Worm (Caenorhabditis elegans) whole organism, L1 larva: ENCODE data around the gene str-173.
A peak's percentile ranks its signal among the peaks of the same experiment; 100 is the strongest.

Experiments used
- C04F5.9 ChIP-seq: sonication (generic microtip); optimal IDR thresholded peaks from 2 replicates; lab custom pipeline; 2016; ENCODE audit warnings: missing genetic modification characterization, missing compliant biosample characterization
- C34B4.2 ChIP-seq: sonication (generic microtip); optimal IDR thresholded peaks from 2 replicates; lab custom pipeline; 2017; ENCODE audit warnings: mild to moderate bottlenecking, missing genetic modification characterization, missing compliant biosample characterization
- Y116A8C.19 ChIP-seq: sonication (generic microtip); optimal IDR thresholded peaks from 2 replicates; lab custom pipeline; 2016; ENCODE audit warnings: missing compliant biosample characterization, missing genetic modification characterization, borderline replicate concordance
- ama-1 ChIP-seq: fragments of 150-350 bp; optimal IDR thresholded peaks from 2 replicates; lab custom pipeline; 2014
- ceh-8 ChIP-seq: fragments of 200-800 bp; sonication (Bioruptor generic); optimal IDR thresholded peaks from 2 replicates; lab custom pipeline; 2018; ENCODE audit warnings: mild to moderate bottlenecking, missing genetic modification characterization, moderate library complexity, missing compliant biosample characterization
- dpl-1 ChIP-seq, 3 experiments: fragments of 150-350 bp in 2 of 3; sonication (generic microtip) in 1 of 3; optimal IDR thresholded peaks; 2 replicates each; lab custom pipeline; 2014 to 2017; ENCODE audit warnings: missing biosample characterization in 3 of 3, missing genetic modification characterization in 3 of 3, missing genetic modification reagents in 3 of 3
- efl-1 ChIP-seq, 4 experiments: fragments of 150-350 bp; optimal IDR thresholded peaks in 3 of 4; peaks in 1 of 4; 1 replicate in 1 of 4; 2 replicates in 3 of 4; lab custom pipeline; 2014; ENCODE audit warnings: missing biosample characterization in 2 of 4, missing genetic modification characterization in 2 of 4, missing genetic modification reagents in 2 of 4
- efl-3 ChIP-seq: fragments of 200-800 bp; sonication (Bioruptor generic); optimal IDR thresholded peaks from 2 replicates; lab custom pipeline; 2018; ENCODE audit warnings: mild to moderate bottlenecking, missing genetic modification characterization, missing compliant biosample characterization
- egl-27 ChIP-seq, 2 experiments: fragments of 150-350 bp in 1 of 2; sonication (generic microtip); optimal IDR thresholded peaks; 3 replicates each; lab custom pipeline; 2017 to 2018; ENCODE audit warnings: missing biosample characterization in 2 of 2, missing genetic modification characterization in 2 of 2, missing genetic modification reagents in 2 of 2
- fkh-10 ChIP-seq: sonication (generic microtip); optimal IDR thresholded peaks from 2 replicates; lab custom pipeline; 2017; ENCODE audit warnings: missing biosample characterization, missing genetic modification reagents, missing genetic modification characterization
- fkh-4 ChIP-seq: sonication (generic microtip); optimal IDR thresholded peaks from 2 replicates; lab custom pipeline; 2016; ENCODE audit warnings: missing compliant biosample characterization, missing genetic modification characterization, borderline replicate concordance
- fkh-8 ChIP-seq: sonication (generic microtip); optimal IDR thresholded peaks from 2 replicates; lab custom pipeline; 2016; ENCODE audit warnings: mild to moderate bottlenecking, missing genetic modification characterization, missing compliant biosample characterization
- grh-1 ChIP-seq: fragments of 200-800 bp; sonication (Bioruptor generic); IDR thresholded peaks from 2 replicates; pipeline ENCODE4 v1.3.6; 2022; ENCODE audit warnings: missing genetic modification reagents, missing genetic modification characterization, missing compliant biosample characterization
- hlh-4 ChIP-seq: sonication (generic microtip); optimal IDR thresholded peaks from 2 replicates; lab custom pipeline; 2016; ENCODE audit warnings: mild to moderate bottlenecking, missing genetic modification characterization, missing compliant biosample characterization
- irx-1 ChIP-seq: sonication (generic microtip); optimal IDR thresholded peaks from 2 replicates; lab custom pipeline; 2016; ENCODE audit warnings: missing genetic modification characterization, missing compliant biosample characterization
- isw-1 ChIP-seq: fragments of 200-800 bp; sonication (Bioruptor generic); IDR thresholded peaks from 2 replicates; pipeline ENCODE4 v1.3.6; 2022; ENCODE audit warnings: missing genetic modification characterization, missing compliant biosample characterization
- lin-35 ChIP-seq, 2 experiments: fragments of 150-350 bp; optimal IDR thresholded peaks; 2 replicates each; lab custom pipeline; 2014; ENCODE audit warnings: missing biosample characterization in 2 of 2, missing genetic modification characterization in 2 of 2, missing genetic modification reagents in 2 of 2
- lin-39 ChIP-seq: fragments of 150-350 bp; optimal IDR thresholded peaks from 2 replicates; lab custom pipeline; 2014; ENCODE audit warnings: missing biosample characterization, missing genetic modification reagents, missing genetic modification characterization
- mdl-1 ChIP-seq, 2 experiments: fragments of 150-350 bp; optimal IDR thresholded peaks; 2 replicates each; lab custom pipeline; 2014 to 2017; ENCODE audit warnings: missing biosample characterization in 2 of 2, missing genetic modification characterization in 2 of 2, inconsistent platforms in 1 of 2
- mep-1 ChIP-seq: fragments of 150-350 bp; optimal IDR thresholded peaks from 2 replicates; lab custom pipeline; 2014; ENCODE audit warnings: missing biosample characterization, missing genetic modification characterization
- nhr-12 ChIP-seq: sonication (generic microtip); optimal IDR thresholded peaks from 2 replicates; lab custom pipeline; 2017; ENCODE audit warnings: missing biosample characterization, missing genetic modification characterization
- nhr-28 ChIP-seq: fragments of 150-350 bp; optimal IDR thresholded peaks from 2 replicates; lab custom pipeline; 2014; ENCODE audit warnings: missing biosample characterization, missing genetic modification characterization
- nhr-71 ChIP-seq: sonication (generic microtip); optimal IDR thresholded peaks from 2 replicates; lab custom pipeline; 2016; ENCODE audit warnings: mild to moderate bottlenecking, missing genetic modification characterization, moderate library complexity, missing compliant biosample characterization
- nhr-76 ChIP-seq: sonication (generic microtip); optimal IDR thresholded peaks from 2 replicates; lab custom pipeline; 2017; ENCODE audit warnings: missing biosample characterization, missing genetic modification characterization
- nhr-77 ChIP-seq: fragments of 150-350 bp; optimal IDR thresholded peaks from 2 replicates; lab custom pipeline; 2014; ENCODE audit warnings: missing biosample characterization, missing genetic modification characterization
- nhr-85 ChIP-seq: sonication (generic microtip); peaks from one replicate; lab custom pipeline; 2016; ENCODE audit warnings: missing genetic modification characterization, inconsistent platforms, missing compliant biosample characterization
- nhr-90 ChIP-seq: sonication (generic microtip); optimal IDR thresholded peaks from 2 replicates; lab custom pipeline; 2016; ENCODE audit warnings: mild to moderate bottlenecking, missing genetic modification characterization, missing compliant biosample characterization; ENCODE audit not compliant: poor library complexity
- pqm-1 ChIP-seq: sonication (generic microtip); optimal IDR thresholded peaks from 3 replicates; lab custom pipeline; 2017; ENCODE audit warnings: missing biosample characterization, missing genetic modification characterization
- skn-1 ChIP-seq: fragments of 150-350 bp; optimal IDR thresholded peaks from 2 replicates; lab custom pipeline; 2014; ENCODE audit warnings: missing biosample characterization, missing genetic modification characterization
- snu-23 ChIP-seq: sonication (generic microtip); optimal IDR thresholded peaks from 2 replicates; lab custom pipeline; 2016; ENCODE audit warnings: missing genetic modification characterization, missing compliant biosample characterization
- sup-37 ChIP-seq: fragments of 200-800 bp; sonication (Bioruptor generic); optimal IDR thresholded peaks from 2 replicates; lab custom pipeline; 2018; ENCODE audit warnings: mild to moderate bottlenecking, missing genetic modification characterization, missing compliant biosample characterization
- unc-62 ChIP-seq: fragments of 150-350 bp; optimal IDR thresholded peaks from 2 replicates; lab custom pipeline; 2014; ENCODE audit warnings: missing biosample characterization, missing genetic modification reagents, missing genetic modification characterization
- unc-86 ChIP-seq: sonication (generic microtip); optimal IDR thresholded peaks from 2 replicates; lab custom pipeline; 2016; ENCODE audit warnings: missing genetic modification characterization, missing compliant biosample characterization
- unc-98 ChIP-seq: fragments of 200-800 bp; sonication (Bioruptor generic); IDR thresholded peaks from 2 replicates; pipeline ENCODE4 v1.3.6; 2022; ENCODE audit warnings: missing genetic modification characterization, missing compliant biosample characterization
- zip-4 ChIP-seq: fragments of 200-800 bp; sonication (Bioruptor generic); optimal IDR thresholded peaks from 2 replicates; lab custom pipeline; 2018; ENCODE audit warnings: mild to moderate bottlenecking, missing genetic modification characterization, moderate library complexity, missing compliant biosample characterization
- ztf-11 ChIP-seq, 2 experiments: sonication (generic microtip); optimal IDR thresholded peaks; 2 replicates each; lab custom pipeline; 2016 to 2017; ENCODE audit warnings: missing genetic modification characterization in 2 of 2, missing biosample characterization in 1 of 2, missing compliant biosample characterization in 1 of 2

The str-173 gene

ce11 chrIV:4903961-4904360 is 42.4 kb downstream of the str-173 start, which contains the start of gene str-161:
Gene str-161 (minus strand): TSS chrIV:4904061.
- no peak for TF ChIP-seq dpl-1 (GFP tag; optimal IDR thresholded peaks at IDR 0.05; lab: Kevin White, UChicago)
- TF ChIP-seq efl-1 (optimal IDR thresholded peaks at IDR 0.05; lab: Kevin White, UChicago), result no peak
- TF ChIP-seq efl-1 (GFP tag; optimal IDR thresholded peaks at IDR 0.05 in 1 of 2; lab: Kevin White, UChicago), result peak in 1 of 2 experiments; percentile 48
- no peak for TF ChIP-seq skn-1 (tag; lab: Kevin White, UChicago)
- no peak for TF ChIP-seq nhr-77
- TF ChIP-seq, all 84 proteins: peak for 1

- TF ChIP-seq mdl-1 (tag; optimal IDR thresholded peaks at IDR 0.05; lab: Kevin White, UChicago), result no peak
- TF ChIP-seq unc-98 (GFP tag; lab: Robert Waterston, UW), result no peak
- TF ChIP-seq isw-1 (GFP tag; lab: Robert Waterston, UW), result no peak
- TF ChIP-seq fkh-10 (GFP tag; lab: Kevin White, UChicago), result no peak
- no peak for TF ChIP-seq snu-23 (GFP tag; lab: Kevin White, UChicago)
- no peak for TF ChIP-seq mep-1 (tag; lab: Kevin White, UChicago)
- TF ChIP-seq unc-86 (tag; lab: Kevin White, UChicago), result no peak
- no peak for TF ChIP-seq hlh-4 (tag; lab: Kevin White, UChicago)
- no peak for TF ChIP-seq grh-1 (GFP tag; lab: Robert Waterston, UW)
- TF ChIP-seq nhr-90, result no peak
- no peak for TF ChIP-seq efl-3
- TF ChIP-seq C04F5.9 (tag; lab: Kevin White, UChicago), result no peak
- TF ChIP-seq, all 84 proteins: peak for 0
Observed at ce11 chrIV:4905645-4906135, 44.1 kb downstream of the str-173 start, which contains the start of gene T08B6.4. Gene T08B6.4 (plus strand): TSS chrIV:4905695.

ce11 chrIV:4909039-4909438 is 47.5 kb downstream of the str-173 start, which contains the start of gene str-159:
Gene str-159 (plus strand): TSS chrIV:4909339.
- no peak for TF ChIP-seq sup-37 (GFP tag; lab: Kevin White, UChicago)
- no peak for TF ChIP-seq ama-1 (lab: Kevin White, UChicago)
- TF ChIP-seq mep-1 (tag; lab: Kevin White, UChicago), result no peak
- TF ChIP-seq nhr-71 (tag; lab: Kevin White, UChicago), result no peak
- TF ChIP-seq nhr-90, result no peak
- no peak for TF ChIP-seq fkh-8 (tag; lab: Kevin White, UChicago)
- TF ChIP-seq C34B4.2 (tag; lab: Kevin White, UChicago), result no peak
- TF ChIP-seq lin-35 (GFP tag; optimal IDR thresholded peaks at IDR 0.05; lab: Kevin White, UChicago), result no peak
- no peak for TF ChIP-seq zip-4 (GFP tag; lab: Kevin White, UChicago)
- no peak for TF ChIP-seq lin-39 (tag; lab: Kevin White, UChicago)

ce11 chrIV:4913090-4913489 is 51.5 kb downstream of the str-173 start, which contains the start of gene str-156:
Gene str-156 (plus strand): TSS chrIV:4913390.
- TF ChIP-seq nhr-90 (no peak), mdl-1 (tag; optimal IDR thresholded peaks at IDR 0.05; lab: Kevin White, UChicago) (no peak), irx-1 (tag; lab: Kevin White, UChicago) (no peak), ztf-11 (tag; optimal IDR thresholded peaks at IDR 0.05; lab: Kevin White, UChicago) (no peak), unc-62 (GFP tag; lab: Kevin White, UChicago) (no peak), ceh-8 (GFP tag; lab: Kevin White, UChicago) (no peak), fkh-4 (tag; lab: Kevin White, UChicago) (no peak), mep-1 (tag; lab: Kevin White, UChicago) (no peak), nhr-12 (no peak), unc-86 (tag; lab: Kevin White, UChicago) (no peak), isw-1 (GFP tag; lab: Robert Waterston, UW) (no peak), nhr-76 (tag; lab: Kevin White, UChicago) (no peak), Y116A8C.19 (tag; lab: Kevin White, UChicago) (no peak), efl-1 (optimal IDR thresholded peaks at IDR 0.05; lab: Kevin White, UChicago) (no peak), efl-1 (GFP tag; optimal IDR thresholded peaks at IDR 0.05 in 1 of 2; lab: Kevin White, UChicago) (no peak), nhr-77 (no peak), nhr-28 (no peak), pqm-1 (tag; lab: Kevin White, UChicago) (no peak), egl-27 (tag; optimal IDR thresholded peaks at IDR 0.05; lab: Kevin White, UChicago) (no peak), nhr-85 (no peak)
